Worm (Caenorhabditis elegans): ENCODE data around the gene T07G12.4.

- no peak for TF ChIP-seq nhr-10 (tag; optimal IDR thresholded peaks at IDR 0.05)
- TF ChIP-seq unc-55 (GFP tag; optimal IDR thresholded peaks at IDR 0.05) = no peak
- no peak for TF ChIP-seq skn-1 (tag; optimal IDR thresholded peaks at IDR 0.05)
- no peak for TF ChIP-seq nhr-237 (tag; optimal IDR thresholded peaks at IDR 0.05)
- TF ChIP-seq egl-27 (tag; optimal IDR thresholded peaks at IDR 0.05) = no peak
- no peak for TF ChIP-seq snpc-4 (tag; optimal IDR thresholded peaks at IDR 0.05)
These were observed 49.1 kb downstream of the T07G12.4 start for ce11 chrIV:10489409-10489808.
